Fruit fly (Drosophila melanogaster) whole organism, adult: ENCODE results near the gene CG31075.

ENCODE experiments used
- CG7045 ChIP-seq: fragments of 200-800 bp; sonication (Bioruptor generic); optimal IDR thresholded peaks from 2 replicates; lab custom pipeline; 2017; ENCODE audit warnings: missing biosample characterization, mild to moderate bottlenecking, missing genetic modification characterization
- kay ChIP-seq: fragments of 200-800 bp; sonication (Bioruptor generic); peaks from one replicate; lab custom pipeline; 2016; ENCODE audit warnings: missing biosample characterization, missing genetic modification characterization, borderline replicate concordance

DNA sequence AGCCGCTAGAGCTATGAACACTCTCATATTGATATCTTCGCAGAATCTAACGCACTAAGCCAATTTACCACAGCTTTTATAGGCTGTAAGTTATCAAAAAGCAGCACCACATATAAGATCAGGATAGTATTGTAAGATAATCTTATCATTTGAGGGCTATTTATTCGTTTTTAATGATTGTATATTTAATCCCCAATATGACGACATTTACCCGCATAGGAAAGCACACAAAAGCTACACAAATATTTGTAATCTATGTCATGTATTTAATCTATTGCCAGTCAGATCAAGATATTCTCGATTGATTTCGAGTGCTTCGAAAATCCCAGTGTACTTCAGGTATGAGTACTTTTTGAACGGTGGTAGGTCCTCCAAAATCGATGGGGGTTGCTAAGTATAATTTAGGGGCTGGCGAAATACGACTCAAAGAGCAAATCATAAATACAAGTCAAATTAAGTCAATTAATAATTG, 31.4 kb upstream of the CG31075 start, which contains the start of gene CG17191:
- TF ChIP-seq kay (GFP tag; lab: Kevin White, UChicago): no peak
- no peak for TF ChIP-seq CG7045
